Worm (Caenorhabditis elegans): ENCODE measurements around the gene F22B5.6.

DNA sequence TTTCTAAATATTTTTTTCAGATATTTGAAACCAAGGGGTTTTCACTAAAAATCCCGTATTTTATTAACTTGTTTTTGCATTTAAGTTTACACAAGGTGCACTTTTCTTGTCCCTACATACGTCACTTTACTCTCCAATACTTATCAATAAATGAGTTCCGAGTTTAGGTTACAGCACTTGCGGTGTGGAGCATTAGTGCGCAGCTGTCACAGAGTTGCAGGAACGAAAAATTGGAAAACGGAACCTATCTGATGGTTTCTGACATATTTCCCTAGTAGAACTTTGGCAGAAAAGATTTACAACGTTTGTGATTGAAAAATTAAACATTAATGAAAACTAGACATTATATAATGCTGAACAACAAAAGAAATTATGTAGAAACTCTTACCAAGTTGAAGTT lies 42.2 kb upstream of the F22B5.6 start:
- TF ChIP-seq flt-1 (GFP tag; IDR thresholded peaks at IDR 0.05), result no peak
- no peak for TF ChIP-seq tab-1 (GFP tag; IDR thresholded peaks at IDR 0.05)
- TF ChIP-seq med-1 (GFP tag; optimal IDR thresholded peaks at IDR 0.05; ENCODE audit: insufficient read depth), result no peak
- no peak for TF ChIP-seq cog-1 (tag; optimal IDR thresholded peaks at IDR 0.05)
- no peak for TF ChIP-seq T22C8.4 (GFP tag; IDR thresholded peaks at IDR 0.05)
- TF ChIP-seq klf-2 (GFP tag; conservative IDR thresholded peaks at IDR 0.05), result no peak
- TF ChIP-seq ref-1 (GFP tag; conservative IDR thresholded peaks at IDR 0.05), result no peak
- no peak for TF ChIP-seq ztf-29 (GFP tag; IDR thresholded peaks at IDR 0.05)

Measured in whole organism, midembryonic.